Fruit fly (Drosophila melanogaster): Measurements from ENCODE around the gene CG14006.

DNA sequence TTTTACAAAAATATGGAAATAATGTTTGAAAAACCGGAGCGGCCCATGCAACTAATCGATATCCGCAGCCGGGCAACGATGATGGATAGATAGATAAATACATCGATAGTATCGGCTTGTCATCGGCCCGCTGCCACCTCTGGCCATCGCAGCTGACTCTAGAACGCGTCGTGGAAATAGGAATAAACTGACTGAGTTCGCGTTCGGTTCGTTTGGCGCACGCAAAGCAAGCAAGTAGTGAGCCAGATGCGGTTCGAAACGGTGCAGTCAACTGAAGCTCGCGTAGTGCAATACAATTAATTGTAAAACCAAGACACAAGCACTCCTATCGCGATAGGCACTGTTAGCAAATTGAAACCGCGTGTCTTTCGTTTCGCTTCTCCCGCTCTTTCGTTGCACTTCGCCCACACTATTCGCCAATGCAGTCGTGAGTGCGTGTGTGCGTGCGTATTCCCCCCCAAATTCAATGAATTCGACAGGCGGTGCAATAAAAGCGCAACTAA, 4.0 kb downstream of the CG14006 start, which contains the start of gene CG11030:
- peak; percentile 28 for TF ChIP-seq bab1 (GFP tag; optimal IDR thresholded peaks at IDR 0.05)
- TF ChIP-seq pad (GFP tag; optimal IDR thresholded peaks at IDR 0.05): no peak
- TF ChIP-seq ovo (GFP tag; optimal IDR thresholded peaks at IDR 0.05): peak; percentile 24
- TF ChIP-seq kay (GFP tag; ENCODE audit: borderline replicate concordance): no peak
- TF ChIP-seq CG1620 (GFP tag; optimal IDR thresholded peaks at IDR 0.05): peak; percentile 20
